Fruit fly (Drosophila melanogaster) whole organism: ENCODE measurements around the gene Mo25.

Experiments
- CG8478 ChIP-seq: fragments of >200 bp; optimal IDR thresholded peaks from 2 replicates; lab custom pipeline; 2018; ENCODE audit warnings: inconsistent platforms
- Dll ChIP-seq: fragments of >200 bp; optimal IDR thresholded peaks from 2 replicates; lab custom pipeline; 2017
- EcR ChIP-seq, 2 experiments: fragments of >200 bp; optimal IDR thresholded peaks; 2 replicates each; lab custom pipeline; 2017; ENCODE audit warnings: missing biosample characterization in 2 of 2, missing genetic modification characterization in 2 of 2, missing genetic modification reagents in 2 of 2
- pan ChIP-seq: fragments of >200 bp; optimal IDR thresholded peaks from 2 replicates; lab custom pipeline; 2017
- psq ChIP-seq: fragments of >200 bp; optimal IDR thresholded peaks from 2 replicates; lab custom pipeline; 2017
- usp ChIP-seq: fragments of >200 bp; optimal IDR thresholded peaks from 2 replicates; lab custom pipeline; 2017; ENCODE audit warnings: missing biosample characterization, missing genetic modification characterization, mixed read lengths

Mo25 gene

dm6 chr3L:16645323-16645982 lies 30.2 kb upstream of the Mo25 start:
- TF ChIP-seq psq (lab: Kevin White, UChicago) (no peak), EcR (GFP tag; optimal IDR thresholded peaks at IDR 0.05; lab: Kevin White, UChicago) (no peak), Dll (lab: Kevin White, UChicago) (no peak), pan (lab: Kevin White, UChicago) (no peak), CG8478 (lab: Kevin White, UChicago) (no peak), usp (GFP tag; lab: Kevin White, UChicago) (no peak)

DNA sequence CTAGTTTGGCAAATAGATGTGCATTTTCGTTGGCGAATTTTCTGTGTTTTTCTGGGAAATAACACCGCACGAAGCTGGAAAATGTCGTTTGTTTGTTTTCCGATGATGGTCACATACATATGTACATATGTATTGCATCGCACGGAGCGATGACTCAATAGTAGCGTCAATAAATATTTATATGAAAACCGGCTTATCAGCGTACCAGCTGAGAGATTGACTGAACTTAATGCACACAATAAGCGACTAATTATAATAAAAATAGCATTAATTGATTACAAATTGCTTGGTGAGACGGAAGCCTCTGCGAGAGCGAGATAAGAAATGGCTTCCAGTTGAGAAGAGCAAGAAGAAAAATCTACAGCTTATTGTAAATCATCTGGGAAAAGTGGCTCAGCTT lies 29.2 kb upstream of the Mo25 start:
- TF ChIP-seq usp (GFP tag; lab: Kevin White, UChicago) = no peak
- TF ChIP-seq EcR (GFP tag; optimal IDR thresholded peaks at IDR 0.05; lab: Kevin White, UChicago) = no peak
- no peak for TF ChIP-seq Dll (lab: Kevin White, UChicago)
- no peak for TF ChIP-seq CG8478 (lab: Kevin White, UChicago)
- TF ChIP-seq psq (lab: Kevin White, UChicago) = no peak
- TF ChIP-seq pan (lab: Kevin White, UChicago) = no peak

DNA sequence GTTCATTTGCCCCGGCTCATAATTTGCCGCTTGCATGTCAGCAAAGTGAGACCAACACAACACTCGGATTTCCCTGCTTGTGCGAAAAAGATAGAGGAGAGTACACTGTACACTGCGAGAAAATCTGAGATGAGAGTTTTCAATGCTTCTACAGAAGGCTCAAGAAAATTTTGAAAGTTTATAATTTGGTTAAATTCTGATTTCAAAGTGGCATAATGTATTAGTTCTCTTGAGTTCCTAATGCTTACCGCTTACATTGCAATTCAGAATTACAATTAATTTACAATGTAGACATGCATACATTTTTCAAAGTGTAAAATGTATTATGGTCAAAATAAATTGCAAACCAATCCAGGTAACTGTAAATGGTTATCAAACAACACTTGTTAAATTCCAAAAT lies 27.7 kb upstream of the Mo25 start:
- TF ChIP-seq usp (GFP tag; lab: Kevin White, UChicago) = no peak
- TF ChIP-seq EcR (GFP tag; optimal IDR thresholded peaks at IDR 0.05; lab: Kevin White, UChicago) = no peak
- TF ChIP-seq CG8478 (lab: Kevin White, UChicago) = no peak
- TF ChIP-seq psq (lab: Kevin White, UChicago) = no peak
- no peak for TF ChIP-seq pan (lab: Kevin White, UChicago)
- no peak for TF ChIP-seq Dll (lab: Kevin White, UChicago)

DNA sequence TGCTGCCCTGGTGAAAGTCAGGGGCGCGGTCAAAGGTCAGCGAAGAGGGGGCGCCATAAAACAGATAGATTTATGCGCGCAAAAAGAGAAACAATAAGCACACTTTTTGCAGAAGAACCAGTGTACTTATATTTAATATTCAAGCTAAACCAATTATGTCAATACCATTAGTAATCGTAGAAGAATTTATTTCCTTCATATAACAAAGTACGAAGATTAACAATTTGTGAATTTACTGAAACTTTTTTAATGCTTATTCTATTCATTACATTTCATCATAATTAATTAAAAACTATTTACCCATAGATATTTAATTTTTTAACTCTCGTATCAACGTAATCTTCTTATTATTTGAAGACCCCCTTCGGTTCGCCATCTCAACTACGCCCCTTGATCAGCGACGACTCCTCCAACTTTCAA lies 26.8 kb upstream of the Mo25 start:
- TF ChIP-seq pan (lab: Kevin White, UChicago) = no peak

DNA sequence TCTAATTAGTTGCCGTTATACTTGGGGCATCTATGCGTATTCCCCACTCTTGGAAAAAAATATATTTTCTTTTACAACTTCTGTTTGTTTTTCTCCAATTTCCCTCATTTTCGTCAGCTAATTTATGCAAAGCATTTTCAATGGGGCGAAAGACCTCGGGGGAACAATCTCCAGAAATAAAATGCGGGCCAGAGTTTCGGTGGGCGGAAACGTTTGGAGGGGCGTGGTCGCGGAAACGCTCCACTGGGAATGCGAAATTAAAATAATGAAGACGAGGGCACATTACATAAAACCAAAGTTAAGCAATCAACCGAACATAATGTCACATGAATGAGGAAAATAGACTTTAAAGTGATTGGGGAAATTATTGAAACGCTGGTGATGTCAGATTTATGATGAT lies 25.8 kb upstream of the Mo25 start:
- no peak for TF ChIP-seq usp (GFP tag; lab: Kevin White, UChicago)
- no peak for TF ChIP-seq psq (lab: Kevin White, UChicago)
- no peak for TF ChIP-seq pan (lab: Kevin White, UChicago)
- TF ChIP-seq CG8478 (lab: Kevin White, UChicago) = no peak
- TF ChIP-seq Dll (lab: Kevin White, UChicago) = no peak
- TF ChIP-seq EcR (GFP tag; optimal IDR thresholded peaks at IDR 0.05; lab: Kevin White, UChicago) = no peak

- TF ChIP-seq pan (lab: Kevin White, UChicago) (no peak), CG8478 (lab: Kevin White, UChicago) (no peak), usp (GFP tag; lab: Kevin White, UChicago) (no peak), Dll (lab: Kevin White, UChicago) (no peak), EcR (GFP tag; optimal IDR thresholded peaks at IDR 0.05; lab: Kevin White, UChicago) (no peak), psq (lab: Kevin White, UChicago) (no peak)
Measured at dm6 chr3L:16640509-16641068, 25.3 kb upstream of the Mo25 start.

DNA sequence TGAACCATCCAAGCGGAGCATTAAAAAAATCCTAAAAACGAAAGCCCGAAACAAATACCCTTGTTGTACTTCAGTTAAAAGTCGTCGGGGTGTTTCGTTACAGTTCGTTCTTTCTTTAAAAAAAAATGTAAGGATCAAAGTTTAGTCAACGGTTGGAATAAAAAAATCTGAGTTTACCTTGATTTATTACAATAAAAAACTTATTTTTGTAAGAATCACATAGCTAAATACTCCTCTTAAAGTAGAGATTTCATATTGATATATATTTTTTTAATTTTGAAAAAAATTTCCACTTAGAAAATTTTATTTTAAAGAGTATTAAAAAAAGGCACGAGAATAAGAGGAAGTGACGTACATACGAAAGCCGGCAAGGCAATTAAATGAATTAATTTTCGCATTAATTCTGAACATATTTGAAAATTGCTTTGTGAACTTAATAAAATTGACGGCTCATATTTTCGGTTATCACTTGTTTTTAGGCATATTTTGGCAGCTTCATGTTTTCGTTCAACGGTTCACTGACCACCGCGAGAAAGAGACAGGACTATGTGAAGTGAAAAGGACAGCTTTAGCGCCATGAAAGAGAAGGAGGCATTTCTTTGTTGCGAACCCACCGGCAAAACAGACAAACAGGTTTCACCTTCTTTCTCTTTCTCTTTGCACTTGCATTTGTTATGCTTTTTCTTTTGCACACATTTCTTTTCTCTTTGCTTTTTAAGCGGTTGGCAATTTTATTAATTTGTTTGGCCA lies 23.5 kb upstream of the Mo25 start:
- TF ChIP-seq usp (GFP tag; lab: Kevin White, UChicago) = no peak
- peak; percentile 11 for TF ChIP-seq CG8478 (lab: Kevin White, UChicago)
- TF ChIP-seq Dll (lab: Kevin White, UChicago) = no peak
- peak; percentile 82 to 87 for TF ChIP-seq EcR (GFP tag; optimal IDR thresholded peaks at IDR 0.05; lab: Kevin White, UChicago)

DNA sequence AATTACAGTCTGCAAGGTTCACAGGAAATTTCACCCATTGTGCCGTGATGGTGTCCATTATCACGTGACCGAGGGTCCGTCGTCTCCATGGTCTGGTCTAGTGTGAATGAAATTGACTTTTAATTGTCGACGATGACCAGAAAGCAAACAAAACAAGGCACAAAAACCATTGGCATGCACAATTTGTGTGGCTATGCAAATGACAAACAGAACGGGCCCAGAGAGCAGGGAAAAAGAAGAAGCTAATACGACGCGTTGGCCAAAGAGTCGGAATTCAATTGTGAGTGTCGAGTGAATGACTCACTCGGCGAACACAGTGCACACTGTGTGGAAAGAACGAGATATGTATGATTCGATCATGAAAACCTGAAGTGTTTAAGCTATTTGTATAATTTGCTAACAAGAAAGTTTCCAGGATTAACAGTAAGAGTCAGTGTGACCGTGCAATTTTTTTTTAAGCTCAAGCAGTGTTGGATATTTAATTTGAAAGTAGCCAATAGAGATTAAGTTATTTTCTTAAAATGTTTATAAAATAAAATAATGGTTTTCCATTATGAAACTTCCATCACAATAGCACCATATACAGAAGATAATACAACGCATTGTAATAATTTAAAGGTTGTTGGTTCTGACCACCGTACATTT lies 20.4 kb upstream of the Mo25 start:
- TF ChIP-seq usp (GFP tag; lab: Kevin White, UChicago) (no peak), pan (lab: Kevin White, UChicago) (no peak)

dm6 chr3L:16634529-16634928 lies 19.3 kb upstream of the Mo25 start:
- TF ChIP-seq psq (lab: Kevin White, UChicago) = no peak
- no peak for TF ChIP-seq Dll (lab: Kevin White, UChicago)
- TF ChIP-seq EcR (GFP tag; optimal IDR thresholded peaks at IDR 0.05; lab: Kevin White, UChicago) = no peak

dm6 chr3L:16634091-16634490 lies 18.8 kb upstream of the Mo25 start:
- no peak for TF ChIP-seq CG8478 (lab: Kevin White, UChicago)
- no peak for TF ChIP-seq Dll (lab: Kevin White, UChicago)
- no peak for TF ChIP-seq psq (lab: Kevin White, UChicago)
- no peak for TF ChIP-seq usp (GFP tag; lab: Kevin White, UChicago)
- no peak for TF ChIP-seq EcR (GFP tag; optimal IDR thresholded peaks at IDR 0.05; lab: Kevin White, UChicago)

DNA sequence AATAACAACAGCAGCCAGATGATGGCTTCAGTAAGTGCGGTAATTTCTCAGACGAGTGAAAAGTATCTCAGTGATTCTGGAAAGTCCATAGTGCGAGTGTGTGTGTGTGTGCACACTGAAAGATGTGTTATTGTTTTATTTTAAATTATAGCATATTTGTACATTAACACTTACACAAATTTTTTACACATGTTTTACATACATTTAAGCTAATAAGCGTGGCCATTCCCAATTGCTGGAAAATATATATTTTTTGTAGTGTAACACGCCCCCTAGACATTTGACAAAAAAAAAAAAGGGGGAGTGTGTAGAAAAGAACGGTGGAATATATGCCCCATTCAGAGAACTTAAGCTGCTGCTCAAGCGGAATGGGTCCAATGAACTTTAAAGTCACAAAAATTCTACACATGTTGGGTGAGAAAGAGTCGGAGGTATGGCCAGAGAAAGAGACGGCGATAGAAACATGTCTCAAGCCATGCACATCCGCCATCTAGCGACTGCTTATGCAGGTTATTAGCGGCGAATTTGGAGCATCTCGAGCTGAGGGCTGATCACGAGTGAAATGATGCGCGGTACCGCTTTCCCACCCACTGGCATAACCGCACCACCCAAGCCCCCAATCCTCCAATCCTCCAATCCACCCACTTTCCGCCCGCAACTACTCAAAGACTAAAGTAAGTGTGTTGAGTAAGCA lies 16.7 kb upstream of the Mo25 start:
- TF ChIP-seq EcR (GFP tag; optimal IDR thresholded peaks at IDR 0.05; lab: Kevin White, UChicago) = no peak
- no peak for TF ChIP-seq Dll (lab: Kevin White, UChicago)
- TF ChIP-seq pan (lab: Kevin White, UChicago) = no peak
- TF ChIP-seq CG8478 (lab: Kevin White, UChicago) = no peak
- no peak for TF ChIP-seq psq (lab: Kevin White, UChicago)
- TF ChIP-seq usp (GFP tag; lab: Kevin White, UChicago) = no peak
